Worm (Caenorhabditis elegans) whole organism, young adult: ENCODE data around the gene F59C12.3.

Source experiments
- C17E4.6 ChIP-seq: fragments of 200-800 bp; sonication (Bioruptor generic); IDR thresholded peaks from 2 replicates; pipeline ENCODE4 v1.3.6; 2022; ENCODE audit warnings: missing genetic modification reagents, missing genetic modification characterization, missing compliant biosample characterization
- F33H1.4 ChIP-seq: fragments of 200-800 bp; sonication (Bioruptor generic); IDR thresholded peaks from 2 replicates; pipeline ENCODE4 v1.3.6; 2022; ENCODE audit warnings: missing genetic modification reagents, missing genetic modification characterization, missing compliant biosample characterization
- F55B11.4 ChIP-seq: sonication (generic microtip); optimal IDR thresholded peaks from 2 replicates; lab custom pipeline; 2016; ENCODE audit warnings: missing compliant biosample characterization, missing genetic modification characterization, borderline replicate concordance; ENCODE audit not compliant: insufficient read depth
- F57A8.1 ChIP-seq: fragments of 200-800 bp; sonication (Bioruptor generic); optimal IDR thresholded peaks from 2 replicates; lab custom pipeline; 2018; ENCODE audit warnings: mild to moderate bottlenecking, missing genetic modification characterization, moderate library complexity, missing compliant biosample characterization
- F57C9.4 ChIP-seq: sonication (generic microtip); optimal IDR thresholded peaks from 2 replicates; lab custom pipeline; 2017; ENCODE audit warnings: mild to moderate bottlenecking, missing genetic modification characterization, missing compliant biosample characterization
- K11D2.4 ChIP-seq: fragments of 200-800 bp; sonication (Bioruptor generic); IDR thresholded peaks from 2 replicates; pipeline ENCODE4 v1.3.6; 2022; ENCODE audit warnings: missing genetic modification reagents, missing genetic modification characterization, missing compliant biosample characterization
- T26A5.8 ChIP-seq: sonication (generic microtip); optimal IDR thresholded peaks from 2 replicates; lab custom pipeline; 2016; ENCODE audit warnings: missing genetic modification characterization, missing compliant biosample characterization
- Y53G8AR.9 ChIP-seq: fragments of 200-800 bp; sonication (Bioruptor generic); conservative IDR thresholded peaks from 2 replicates; pipeline ENCODE4 v1.3.6; 2022; ENCODE audit warnings: missing genetic modification reagents, missing genetic modification characterization, missing compliant biosample characterization
- Y67H2A.10 ChIP-seq: fragments of 200-800 bp; sonication (Bioruptor generic); conservative IDR thresholded peaks from 2 replicates; pipeline ENCODE4 v1.3.6; 2022; ENCODE audit warnings: missing genetic modification reagents, missing genetic modification characterization, missing compliant biosample characterization
- bed-1 ChIP-seq: fragments of 200-800 bp; sonication (Bioruptor generic); IDR thresholded peaks from 2 replicates; pipeline ENCODE4 v1.3.6; 2022; ENCODE audit warnings: missing genetic modification reagents, missing genetic modification characterization, missing compliant biosample characterization
- ccch-3 ChIP-seq: fragments of 200-800 bp; sonication (Bioruptor generic); optimal IDR thresholded peaks from 2 replicates; lab custom pipeline; 2018; ENCODE audit warnings: mild to moderate bottlenecking, missing genetic modification characterization, missing compliant biosample characterization
- cebp-2 ChIP-seq: fragments of 200-800 bp; sonication (Bioruptor generic); IDR thresholded peaks from 2 replicates; pipeline ENCODE4 v1.3.6; 2022; ENCODE audit warnings: missing genetic modification characterization, missing compliant biosample characterization
- ceh-100 ChIP-seq: fragments of 200-800 bp; sonication (Bioruptor generic); IDR thresholded peaks from 2 replicates; pipeline ENCODE4 v1.3.6; 2022; ENCODE audit warnings: missing genetic modification reagents, missing genetic modification characterization, missing compliant biosample characterization
- ceh-27 ChIP-seq: fragments of 200-800 bp; sonication (Bioruptor generic); optimal IDR thresholded peaks from 2 replicates; lab custom pipeline; 2018; ENCODE audit warnings: mild to moderate bottlenecking, missing genetic modification characterization, moderate library complexity, missing compliant biosample characterization
- ceh-58 ChIP-seq: fragments of 200-800 bp; sonication (Bioruptor generic); IDR thresholded peaks from 2 replicates; pipeline ENCODE4 v1.3.6; 2022; ENCODE audit warnings: missing genetic modification characterization, missing compliant biosample characterization
- ceh-91 ChIP-seq: fragments of 200-800 bp; sonication (Bioruptor generic); IDR thresholded peaks from 2 replicates; pipeline ENCODE4 v1.3.6; 2022; ENCODE audit warnings: missing genetic modification reagents, missing genetic modification characterization, missing compliant biosample characterization
- chd-7 ChIP-seq: sonication (generic microtip); optimal IDR thresholded peaks from 2 replicates; lab custom pipeline; 2016; ENCODE audit warnings: mild to moderate bottlenecking, missing genetic modification characterization, moderate library complexity, missing compliant biosample characterization
- dox-1 ChIP-seq: fragments of 200-800 bp; sonication (Bioruptor generic); IDR thresholded peaks from 2 replicates; pipeline ENCODE4 v1.3.6; 2022; ENCODE audit warnings: missing genetic modification reagents, missing genetic modification characterization, missing compliant biosample characterization
- egl-18 ChIP-seq: fragments of 200-800 bp; sonication (Bioruptor generic); IDR thresholded peaks from 2 replicates; pipeline ENCODE4 v1.3.6; 2022; ENCODE audit warnings: missing genetic modification reagents, missing genetic modification characterization, missing compliant biosample characterization
- egrh-3 ChIP-seq: fragments of 200-800 bp; sonication (Bioruptor generic); IDR thresholded peaks from 2 replicates; pipeline ENCODE4 v1.3.6; 2022; ENCODE audit warnings: missing genetic modification reagents, missing genetic modification characterization, missing compliant biosample characterization
- gei-17 ChIP-seq: fragments of 200-800 bp; sonication (Bioruptor generic); optimal IDR thresholded peaks from 2 replicates; lab custom pipeline; 2018; ENCODE audit warnings: mild to moderate bottlenecking, missing genetic modification characterization, missing compliant biosample characterization
- him-1 ChIP-seq: sonication (generic microtip); optimal IDR thresholded peaks from 2 replicates; lab custom pipeline; 2016; ENCODE audit warnings: missing genotype, missing genetic modification reagents, missing genetic modification characterization, missing compliant biosample characterization
- hlh-26 ChIP-seq: fragments of 200-800 bp; sonication (Bioruptor generic); conservative IDR thresholded peaks from 2 replicates; pipeline ENCODE4 v1.3.6; 2022; ENCODE audit warnings: missing genetic modification reagents, missing genetic modification characterization, missing compliant biosample characterization
- let-526 ChIP-seq: fragments of 200-800 bp; sonication (Bioruptor generic); IDR thresholded peaks from 2 replicates; pipeline ENCODE4 v1.3.6; 2022; ENCODE audit warnings: missing genetic modification reagents, missing genetic modification characterization, missing compliant biosample characterization
- let-607 ChIP-seq, 2 experiments: fragments of 200-800 bp in 1 of 2; sonication (Bioruptor generic) in 1 of 2; sonication (generic microtip) in 1 of 2; optimal IDR thresholded peaks; 2 replicates each; lab custom pipeline; 2016 to 2018; ENCODE audit warnings: mild to moderate bottlenecking in 2 of 2, missing compliant biosample characterization in 2 of 2, missing genetic modification characterization in 2 of 2, moderate library complexity in 2 of 2, missing genotype in 1 of 2
- lin-35 ChIP-seq, 3 experiments: fragments of 150-350 bp in 2 of 3; sonication (generic microtip) in 1 of 3; optimal IDR thresholded peaks; 2 replicates each; lab custom pipeline; 2014 to 2018; ENCODE audit warnings: missing biosample characterization in 3 of 3, missing genetic modification characterization in 3 of 3, missing genetic modification reagents in 3 of 3
- lir-1 ChIP-seq: fragments of 200-800 bp; sonication (Bioruptor generic); conservative IDR thresholded peaks from 2 replicates; pipeline ENCODE4 v1.3.6; 2022; ENCODE audit warnings: missing genetic modification reagents, missing genetic modification characterization, missing compliant biosample characterization
- lsy-27 ChIP-seq: sonication (generic microtip); optimal IDR thresholded peaks from 2 replicates; lab custom pipeline; 2017; ENCODE audit warnings: missing genetic modification characterization, mild to moderate bottlenecking, missing compliant biosample characterization, antibody characterized with exemption, missing genotype, borderline replicate concordance; ENCODE audit not compliant: insufficient read depth
- madf-10 ChIP-seq: sonication (generic microtip); optimal IDR thresholded peaks from 2 replicates; lab custom pipeline; 2016; ENCODE audit warnings: mild to moderate bottlenecking, missing genetic modification characterization, missing compliant biosample characterization
- mcd-1 ChIP-seq: fragments of 200-800 bp; sonication (Bioruptor generic); IDR thresholded peaks from 2 replicates; pipeline ENCODE4 v1.3.6; 2022; ENCODE audit warnings: missing genetic modification reagents, missing genetic modification characterization, missing compliant biosample characterization
- mel-28 ChIP-seq: sonication (generic microtip); optimal IDR thresholded peaks from 2 replicates; lab custom pipeline; 2016; ENCODE audit warnings: borderline replicate concordance, mild to moderate bottlenecking, missing genetic modification characterization, missing compliant biosample characterization
- mes-4 ChIP-seq: sonication (generic microtip); optimal IDR thresholded peaks from 2 replicates; lab custom pipeline; 2016; ENCODE audit warnings: missing genotype, missing genetic modification characterization, missing compliant biosample characterization
- nfyb-1 ChIP-seq: fragments of 200-800 bp; sonication (Bioruptor generic); IDR thresholded peaks from 2 replicates; pipeline ENCODE4 v1.3.6; 2022; ENCODE audit warnings: missing genetic modification reagents, missing genetic modification characterization, missing compliant biosample characterization
- nhr-120 ChIP-seq: fragments of 200-800 bp; sonication (Bioruptor generic); IDR thresholded peaks from 2 replicates; pipeline ENCODE4 v1.3.6; 2022; ENCODE audit warnings: missing genetic modification characterization, missing compliant biosample characterization
- nhr-90 ChIP-seq: sonication (generic microtip); optimal IDR thresholded peaks from 2 replicates; lab custom pipeline; 2016; ENCODE audit warnings: missing genotype, mild to moderate bottlenecking, missing genetic modification characterization, missing compliant biosample characterization
- pbrm-1 ChIP-seq: fragments of 200-800 bp; sonication (Bioruptor generic); IDR thresholded peaks from 2 replicates; pipeline ENCODE4 v1.3.6; 2022; ENCODE audit warnings: missing genetic modification reagents, missing genetic modification characterization, missing compliant biosample characterization
- pha-4 ChIP-seq: fragments of 150-350 bp; sonication (generic microtip); optimal IDR thresholded peaks from 2 replicates; lab custom pipeline; 2014; ENCODE audit warnings: missing biosample characterization, missing genetic modification reagents, missing genetic modification characterization
- rec-8 ChIP-seq, 2 experiments: sonication (generic microtip); optimal IDR thresholded peaks; 2 replicates each; lab custom pipeline; 2016; ENCODE audit warnings: mild to moderate bottlenecking in 2 of 2, missing genetic modification characterization in 2 of 2, missing genetic modification reagents in 2 of 2, missing genotype in 2 of 2, missing biosample characterization in 1 of 2, missing compliant biosample characterization in 1 of 2, moderate library complexity in 1 of 2
- sdz-38 ChIP-seq: sonication (generic microtip); optimal IDR thresholded peaks from 2 replicates; lab custom pipeline; 2016; ENCODE audit warnings: missing genotype, missing genetic modification characterization, missing compliant biosample characterization
- sea-2 ChIP-seq: fragments of 200-800 bp; sonication (Bioruptor generic); IDR thresholded peaks from 2 replicates; pipeline ENCODE4 v1.3.6; 2022; ENCODE audit warnings: missing genetic modification characterization, missing compliant biosample characterization
- snpc-3.4 ChIP-seq: sonication (generic microtip); optimal IDR thresholded peaks from 2 replicates; lab custom pipeline; 2017; ENCODE audit warnings: missing genetic modification characterization, mild to moderate bottlenecking, missing compliant biosample characterization, antibody characterized with exemption, moderate library complexity, missing genotype, missing genetic modification reagents
- snpc-4 ChIP-seq, 5 experiments: fragments of 150-350 bp in 1 of 5; sonication (generic microtip) in 4 of 5; optimal IDR thresholded peaks; 2 replicates each; lab custom pipeline; 2014 to 2018; ENCODE audit warnings: missing genetic modification characterization in 5 of 5, missing biosample characterization in 3 of 5, antibody characterized with exemption in 2 of 5, mild to moderate bottlenecking in 2 of 5, missing compliant biosample characterization in 2 of 5, missing genotype in 2 of 5, moderate library complexity in 2 of 5, missing genetic modification reagents in 1 of 5
- tlf-1 ChIP-seq: fragments of 200-800 bp; sonication (Bioruptor generic); optimal IDR thresholded peaks from 2 replicates; lab custom pipeline; 2018; ENCODE audit warnings: mild to moderate bottlenecking, missing genetic modification characterization, missing compliant biosample characterization
- unc-130 ChIP-seq: sonication (generic microtip); optimal IDR thresholded peaks from 2 replicates; lab custom pipeline; 2016; ENCODE audit warnings: missing genetic modification reagents, missing genetic modification characterization, missing compliant biosample characterization
- ztf-18 ChIP-seq: sonication (generic microtip); optimal IDR thresholded peaks from 2 replicates; lab custom pipeline; 2016; ENCODE audit warnings: missing genotype, mild to moderate bottlenecking, missing genetic modification characterization, missing compliant biosample characterization
- ztf-25 ChIP-seq: fragments of 200-800 bp; sonication (Bioruptor generic); IDR thresholded peaks from 2 replicates; pipeline ENCODE4 v1.3.6; 2022; ENCODE audit warnings: missing genetic modification reagents, missing genetic modification characterization, missing compliant biosample characterization

The F59C12.3 gene

DNA sequence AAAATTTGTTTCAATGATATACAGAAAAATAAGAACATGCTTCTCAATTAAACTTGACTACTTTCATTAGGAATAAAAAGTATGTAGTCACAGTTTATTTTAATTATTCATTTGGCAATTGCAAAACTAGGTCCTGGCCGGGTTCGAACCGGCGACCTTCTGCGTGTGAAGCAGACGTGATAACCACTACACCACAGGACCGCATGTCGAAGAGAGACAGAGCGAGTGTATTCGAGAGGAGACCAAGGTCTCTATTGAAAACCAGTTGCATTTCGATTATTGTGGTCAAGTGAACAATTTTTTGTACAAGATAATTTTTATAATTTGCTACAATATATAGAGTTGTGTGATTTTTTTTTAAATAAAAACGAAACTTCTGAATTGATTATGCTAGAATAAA is 18.5 kb downstream of the F59C12.3 start (continued):
- TF ChIP-seq let-526 (GFP tag; lab: Robert Waterston, UW), result peak; percentile 60; the same call in 1 of the 2 replicates
- TF ChIP-seq ceh-27 (GFP tag; lab: Kevin White, UChicago), result peak; percentile 85
- TF ChIP-seq nhr-90 (tag; lab: Kevin White, UChicago), result peak; percentile 70
- TF ChIP-seq Y67H2A.10 (GFP tag; lab: Robert Waterston, UW), result no peak
- peak in 1 of 2 experiments; percentile 67 for TF ChIP-seq let-607 (tag; optimal IDR thresholded peaks at IDR 0.05; lab: Kevin White, UChicago)
- TF ChIP-seq T26A5.8 (tag; lab: Kevin White, UChicago), result peak; percentile 74
- TF ChIP-seq bed-1, result no peak
- peak in 1 of 3 experiments; percentile 74 for TF ChIP-seq lin-35 (GFP tag; optimal IDR thresholded peaks at IDR 0.05; lab: Kevin White, UChicago)
- no peak for TF ChIP-seq F55B11.4
- TF ChIP-seq him-1 (tag; lab: Kevin White, UChicago), result peak; percentile 72
- TF ChIP-seq madf-10 (tag; lab: Kevin White, UChicago), result peak; percentile 78
- peak; percentile 8 for TF ChIP-seq mel-28
- TF ChIP-seq tlf-1 (GFP tag; lab: Kevin White, UChicago), result peak; percentile 59
- TF ChIP-seq egrh-3 (GFP tag; lab: Robert Waterston, UW), result 0 out of 2 replicates have a peak, but pooled peaks have one; percentile 23
- TF ChIP-seq sea-2, result no peak
- 0 out of 2 replicates have a peak, but pooled peaks have one; percentile 19 for TF ChIP-seq Y53G8AR.9 (GFP tag; lab: Robert Waterston, UW)
- TF ChIP-seq sdz-38 (tag; lab: Kevin White, UChicago), result no peak
- peak; percentile 57 to 69 for TF ChIP-seq rec-8 (tag; optimal IDR thresholded peaks at IDR 0.05; lab: Kevin White, UChicago)
- TF ChIP-seq nhr-120 (GFP tag; lab: Robert Waterston, UW), result no peak
- TF ChIP-seq lsy-27, result peak; percentile 53
- no peak for TF ChIP-seq ccch-3
- TF ChIP-seq chd-7 (tag; lab: Kevin White, UChicago), result peak; percentile 71
- TF ChIP-seq F57A8.1, result no peak
- no peak for TF ChIP-seq ceh-100
- no peak for TF ChIP-seq F33H1.4 (GFP tag; lab: Robert Waterston, UW)
- 0 out of 2 replicates have a peak, but pooled peaks have one; percentile 47 for TF ChIP-seq K11D2.4 (GFP tag; lab: Robert Waterston, UW)
- peak; percentile 42 for TF ChIP-seq ztf-18
- TF ChIP-seq mes-4, result peak; percentile 50
- TF ChIP-seq unc-130, result peak; percentile 39
- TF ChIP-seq cebp-2 (GFP tag; lab: Robert Waterston, UW), result peak; percentile 83; the same call in 1 of the 2 replicates
- TF ChIP-seq nfyb-1 (GFP tag; lab: Robert Waterston, UW), result peak; percentile 83; the same call in 1 of the 2 replicates
- no peak for TF ChIP-seq ceh-91
- TF ChIP-seq snpc-3.4 (tag; lab: Kevin White, UChicago), result peak; percentile 59
- peak; percentile 73 for TF ChIP-seq snpc-4 (GFP tag; optimal IDR thresholded peaks at IDR 0.05; lab: Kevin White, UChicago)
- TF ChIP-seq snpc-4 (tag; optimal IDR thresholded peaks at IDR 0.05; lab: Kevin White, UChicago), result peak in 3 of 4 experiments; percentile 67 to 83 (median 72)
- no peak; the same call in 1 of the 2 replicates for TF ChIP-seq lir-1 (GFP tag; lab: Robert Waterston, UW)
- TF ChIP-seq ztf-25 (GFP tag; lab: Robert Waterston, UW), result peak; percentile 90
- TF ChIP-seq mcd-1, result peak; percentile 45; the same call in 1 of the 2 replicates
- no peak for TF ChIP-seq ceh-58
- peak; percentile 73 for TF ChIP-seq dox-1
- peak; percentile 48 for TF ChIP-seq gei-17 (GFP tag; lab: Kevin White, UChicago)
- no peak for TF ChIP-seq hlh-26 (GFP tag; lab: Robert Waterston, UW)
- TF ChIP-seq egl-18, result 0 out of 2 replicates have a peak, but pooled peaks have one; percentile 17
- peak; percentile 90 for TF ChIP-seq pbrm-1 (GFP tag; lab: Robert Waterston, UW)
- no peak for TF ChIP-seq pha-4 (tag; lab: Kevin White, UChicago)
- no peak for TF ChIP-seq F57C9.4 (tag; lab: Kevin White, UChicago)
- TF ChIP-seq C17E4.6 (GFP tag; lab: Robert Waterston, UW), result no peak
